Worm (Caenorhabditis elegans): Measurements from ENCODE around the gene clec-3.

The clec-3 gene

DNA sequence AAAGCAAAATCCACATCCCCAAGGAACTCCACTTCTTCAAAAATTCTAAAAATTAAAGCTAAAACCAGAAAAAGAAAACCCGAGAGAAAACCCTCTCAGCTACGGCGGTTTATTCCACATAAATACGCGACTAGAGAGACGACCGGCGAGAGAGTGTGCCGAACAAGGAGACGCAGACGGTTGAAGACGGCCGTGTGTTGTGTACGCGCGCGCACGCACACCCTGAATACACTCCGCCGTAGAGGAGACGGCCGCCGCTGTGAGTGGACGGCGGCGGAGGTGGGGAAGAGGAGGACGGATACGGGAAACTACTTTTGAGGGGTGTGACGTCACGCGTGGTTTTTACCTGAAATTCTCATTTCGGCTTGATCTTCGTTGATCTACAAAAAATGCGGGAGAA is 34.9 kb upstream of the clec-3 start:
- TF ChIP-seq pha-4 (tag; optimal IDR thresholded peaks at IDR 0.05), result peak; percentile 10
- no peak for TF ChIP-seq ceh-43 (GFP tag; optimal IDR thresholded peaks at IDR 0.05)
- no peak for TF ChIP-seq nhr-12 (tag; optimal IDR thresholded peaks at IDR 0.05)
- TF ChIP-seq tbx-8 (GFP tag; optimal IDR thresholded peaks at IDR 0.05), result no peak
- no peak for TF ChIP-seq nhr-28 (tag; optimal IDR thresholded peaks at IDR 0.05)
- TF ChIP-seq ham-2 (GFP tag; optimal IDR thresholded peaks at IDR 0.05), result no peak
- TF ChIP-seq snpc-4 (tag; optimal IDR thresholded peaks at IDR 0.05), result no peak

DNA sequence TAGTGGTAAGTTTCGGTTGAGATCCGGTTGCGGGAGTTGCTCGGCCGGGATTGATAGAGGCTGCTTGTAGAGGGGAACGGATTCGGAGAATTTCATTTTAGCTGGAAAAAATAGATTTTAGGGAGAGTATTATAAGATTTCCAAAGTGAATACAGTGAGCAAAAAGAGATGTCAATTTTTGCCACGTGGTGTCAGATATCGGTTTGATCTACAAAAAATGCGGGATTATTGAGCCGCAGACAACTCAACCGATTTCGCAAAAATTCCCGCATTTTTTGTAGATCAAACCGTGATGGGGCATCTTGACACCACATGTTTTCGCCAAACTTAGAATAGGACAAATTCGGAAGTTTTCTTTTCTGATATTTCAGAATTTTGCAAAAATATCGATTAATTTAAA is 34.5 kb upstream of the clec-3 start, which contains the start of gene lido-13:
lido-13 (minus strand) TSS at position 101 of the 400 bp plus-strand sequence.
- TF ChIP-seq sptf-1 (tag; optimal IDR thresholded peaks at IDR 0.05) (no peak), pha-4 (tag; optimal IDR thresholded peaks at IDR 0.05) (no peak), nhr-2 (tag; optimal IDR thresholded peaks at IDR 0.05) (no peak), lin-13 (tag; optimal IDR thresholded peaks at IDR 0.05) (no peak), mls-2 (tag; optimal IDR thresholded peaks at IDR 0.05) (no peak)

DNA sequence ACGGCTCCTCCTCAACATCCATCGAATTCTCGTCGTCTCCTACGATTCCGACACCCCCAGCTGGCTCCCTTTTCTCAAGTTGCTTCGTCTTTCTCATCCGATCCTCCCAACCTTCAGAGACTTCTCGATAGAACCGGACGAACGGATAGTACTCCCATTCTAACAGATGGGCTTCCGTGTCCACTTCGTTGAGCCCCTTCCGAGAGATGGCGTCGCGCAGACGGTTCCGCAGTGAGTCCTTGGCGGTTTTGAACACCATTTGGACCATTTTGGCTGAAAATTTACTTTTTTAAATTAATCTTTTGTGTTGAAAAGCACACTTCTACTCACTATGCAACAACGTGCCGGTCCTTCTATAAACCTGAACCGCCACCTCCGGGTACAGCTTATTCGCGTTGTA is 34.0 kb upstream of the clec-3 start:
- TF ChIP-seq tbx-8 (GFP tag; optimal IDR thresholded peaks at IDR 0.05) (no peak), ceh-39 (tag; optimal IDR thresholded peaks at IDR 0.05) (no peak), snpc-4 (tag; optimal IDR thresholded peaks at IDR 0.05) (no peak), lin-32 (GFP tag; optimal IDR thresholded peaks at IDR 0.05) (no peak), pha-4 (tag; optimal IDR thresholded peaks at IDR 0.05) (no peak), elt-3 (tag; optimal IDR thresholded peaks at IDR 0.05) (no peak), mls-2 (tag; optimal IDR thresholded peaks at IDR 0.05) (no peak), mab-5 (tag; optimal IDR thresholded peaks at IDR 0.05) (no peak)

DNA sequence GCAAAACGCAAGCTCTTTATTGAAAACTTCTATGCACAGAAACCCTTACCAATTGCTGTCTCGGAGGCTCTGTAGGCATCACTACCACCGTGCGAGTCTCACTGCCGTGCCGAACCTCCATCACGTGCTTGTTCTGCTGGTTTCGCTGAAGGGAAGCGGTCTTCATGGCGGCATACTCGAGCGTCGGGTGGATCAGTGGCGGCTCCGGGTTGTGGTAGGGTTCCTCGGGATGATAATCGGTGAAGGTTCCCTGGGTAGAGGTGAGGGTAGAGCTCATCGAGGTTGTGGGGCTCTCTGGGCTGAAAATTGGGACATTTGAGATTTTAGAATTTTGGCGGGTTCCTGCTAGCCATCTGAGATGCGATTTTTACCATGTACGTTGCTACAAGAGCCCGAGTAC is 33.1 kb upstream of the clec-3 start:
- no peak for TF ChIP-seq mab-5 (tag; optimal IDR thresholded peaks at IDR 0.05)
- no peak for TF ChIP-seq mls-2 (tag; optimal IDR thresholded peaks at IDR 0.05)
- no peak for TF ChIP-seq lin-13 (tag; optimal IDR thresholded peaks at IDR 0.05)
- no peak for TF ChIP-seq nhr-76 (tag; optimal IDR thresholded peaks at IDR 0.05)
- TF ChIP-seq sem-2 (GFP tag; optimal IDR thresholded peaks at IDR 0.05), result no peak
- TF ChIP-seq ces-1 (GFP tag; optimal IDR thresholded peaks at IDR 0.05), result no peak
- TF ChIP-seq ztf-11 (tag; optimal IDR thresholded peaks at IDR 0.05), result no peak
- no peak for TF ChIP-seq sptf-1 (tag; optimal IDR thresholded peaks at IDR 0.05)
- TF ChIP-seq ceh-83 (GFP tag; optimal IDR thresholded peaks at IDR 0.05), result no peak

DNA sequence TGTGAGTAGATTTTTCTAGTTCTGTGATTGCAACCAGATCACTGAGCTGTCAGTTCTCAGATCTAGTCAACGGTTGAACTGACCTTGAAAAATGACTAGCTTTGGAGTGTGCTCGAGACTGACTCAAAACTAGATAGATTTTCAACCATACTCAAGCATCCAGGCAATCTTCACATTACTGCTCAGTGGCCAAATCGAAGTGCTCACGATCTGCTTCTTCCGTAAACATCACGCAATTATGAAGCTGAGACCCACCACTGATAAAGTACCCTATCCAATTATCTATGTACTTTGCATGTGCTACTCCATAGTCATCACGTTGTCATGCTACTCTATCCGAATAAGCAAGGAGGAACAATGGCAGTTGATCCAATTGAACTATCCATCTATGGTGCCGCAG is 31.6 kb upstream of the clec-3 start:
- TF ChIP-seq ham-2 (GFP tag; optimal IDR thresholded peaks at IDR 0.05) (no peak), unc-62 (GFP tag; optimal IDR thresholded peaks at IDR 0.05) (no peak), elt-3 (tag; optimal IDR thresholded peaks at IDR 0.05) (no peak), unc-120 (tag; optimal IDR thresholded peaks at IDR 0.05; ENCODE audit: poor library complexity, severe bottlenecking) (no peak), sptf-1 (tag; optimal IDR thresholded peaks at IDR 0.05) (no peak), hlh-1 (tag; optimal IDR thresholded peaks at IDR 0.05) (no peak), lin-32 (GFP tag; optimal IDR thresholded peaks at IDR 0.05) (no peak), nhr-12 (tag; optimal IDR thresholded peaks at IDR 0.05) (no peak), elt-1 (tag; optimal IDR thresholded peaks at IDR 0.05; ENCODE audit: borderline replicate concordance, insufficient read depth) (no peak), pha-4 (tag; optimal IDR thresholded peaks at IDR 0.05) (no peak), nhr-237 (tag; optimal IDR thresholded peaks at IDR 0.05) (no peak), mab-5 (tag; optimal IDR thresholded peaks at IDR 0.05) (no peak), ztf-11 (tag; optimal IDR thresholded peaks at IDR 0.05) (no peak)

DNA sequence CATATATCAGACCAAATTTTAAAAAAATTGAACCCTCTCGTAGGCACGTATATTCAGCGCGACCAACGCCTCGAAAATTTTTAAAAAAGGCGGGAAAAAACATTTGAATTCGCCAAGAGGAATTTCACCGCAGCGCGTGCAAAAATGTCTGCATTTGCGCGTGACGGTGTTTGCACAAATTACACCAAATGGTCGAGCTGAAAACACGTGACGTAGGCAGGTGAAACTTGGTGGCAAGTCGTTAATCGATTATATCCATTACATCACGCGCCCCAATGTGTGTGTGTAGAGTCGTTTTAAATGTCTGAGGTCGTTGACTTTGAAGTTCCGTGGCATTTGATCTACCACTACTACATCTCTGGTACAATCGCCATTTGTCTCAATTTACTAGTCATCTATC is 31.0 kb upstream of the clec-3 start, which contains the start of gene sri-31:
sri-31 (plus strand) TSS at position 301 of the 400 bp plus-strand sequence.
- TF ChIP-seq tbx-8 (GFP tag; optimal IDR thresholded peaks at IDR 0.05), result no peak
- no peak for TF ChIP-seq M03D4.4 (tag; optimal IDR thresholded peaks at IDR 0.05)
- no peak for TF ChIP-seq ceh-83 (GFP tag; optimal IDR thresholded peaks at IDR 0.05)
- no peak for TF ChIP-seq elt-3 (tag; optimal IDR thresholded peaks at IDR 0.05)
- no peak for TF ChIP-seq snpc-4 (tag; optimal IDR thresholded peaks at IDR 0.05)
- no peak for TF ChIP-seq lsy-2 (tag; optimal IDR thresholded peaks at IDR 0.05)
- no peak for TF ChIP-seq sptf-1 (tag; optimal IDR thresholded peaks at IDR 0.05)
- no peak for TF ChIP-seq bed-3 (GFP tag; optimal IDR thresholded peaks at IDR 0.05)
- no peak for TF ChIP-seq zip-8 (tag; optimal IDR thresholded peaks at IDR 0.05)
- no peak for TF ChIP-seq hlh-1 (tag; optimal IDR thresholded peaks at IDR 0.05)
- no peak for TF ChIP-seq nhr-12 (tag; optimal IDR thresholded peaks at IDR 0.05)
- TF ChIP-seq mab-5 (tag; optimal IDR thresholded peaks at IDR 0.05), result no peak
- TF ChIP-seq nhr-2 (tag; optimal IDR thresholded peaks at IDR 0.05), result no peak
- TF ChIP-seq blmp-1 (tag; optimal IDR thresholded peaks at IDR 0.05), result no peak
- no peak for TF ChIP-seq flh-1 (GFP tag; optimal IDR thresholded peaks at IDR 0.05)
- TF ChIP-seq pha-4 (tag; optimal IDR thresholded peaks at IDR 0.05), result no peak
- no peak for TF ChIP-seq ceh-39 (tag; optimal IDR thresholded peaks at IDR 0.05)

Measured in whole organism, mixed stage, embryonic.